Worm (Caenorhabditis elegans): Measurements from ENCODE around the gene ins-34.

DNA sequence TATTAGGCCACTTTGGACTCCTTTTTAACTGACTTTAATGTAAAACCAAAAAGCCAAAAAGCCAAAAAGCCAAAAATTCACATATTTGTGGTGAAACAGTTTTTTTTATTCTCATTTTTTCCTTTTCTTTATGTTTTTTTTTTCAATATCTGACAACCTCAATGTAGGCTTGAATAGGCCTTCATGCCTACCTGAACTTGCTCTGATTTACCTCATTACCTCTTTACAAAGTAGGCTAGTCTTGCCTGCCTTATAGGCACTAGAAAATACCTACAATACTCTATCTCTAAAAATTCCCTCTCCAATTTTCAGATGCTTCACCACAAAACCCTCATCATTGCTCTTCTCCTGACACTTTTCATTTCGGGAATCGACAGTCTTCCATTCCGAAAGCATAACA, at the start of gene ins-34:
- no peak for TF ChIP-seq ZK546.5 (tag; optimal IDR thresholded peaks at IDR 0.05)
- no peak for TF ChIP-seq ama-1 (optimal IDR thresholded peaks at IDR 0.05)

Data from whole organism, L3 larva.